Worm (Caenorhabditis elegans) whole organism, L3 larva: ENCODE results near the gene Y113G7A.13.

Experiments used
- R02D3.7 ChIP-seq: fragments of 150-350 bp; optimal IDR thresholded peaks from 2 replicates; lab custom pipeline; 2014; ENCODE audit warnings: missing biosample characterization, missing genetic modification characterization
- ZK546.5 ChIP-seq: sonication (generic microtip); optimal IDR thresholded peaks from 2 replicates; lab custom pipeline; 2017; ENCODE audit warnings: missing biosample characterization, missing genetic modification characterization
- aly-2 ChIP-seq: fragments of 150-350 bp; optimal IDR thresholded peaks from 2 replicates; lab custom pipeline; 2014; ENCODE audit warnings: missing biosample characterization, missing genetic modification characterization
- ama-1 ChIP-seq: fragments of 150-350 bp; optimal IDR thresholded peaks from 2 replicates; lab custom pipeline; 2018
- ceh-28 ChIP-seq: fragments of 150-350 bp; optimal IDR thresholded peaks from 2 replicates; lab custom pipeline; 2014; ENCODE audit warnings: missing biosample characterization, missing genetic modification reagents, missing genetic modification characterization
- ceh-9 ChIP-seq: sonication (generic microtip); optimal IDR thresholded peaks from 2 replicates; lab custom pipeline; 2018; ENCODE audit warnings: missing biosample characterization, missing genetic modification characterization
- daf-12 ChIP-seq: fragments of 150-350 bp; optimal IDR thresholded peaks from 2 replicates; lab custom pipeline; 2014; ENCODE audit warnings: missing biosample characterization, missing genetic modification reagents, missing genetic modification characterization
- egl-27 ChIP-seq: sonication (generic microtip); optimal IDR thresholded peaks from 4 replicates; lab custom pipeline; 2017; ENCODE audit warnings: missing biosample characterization, missing genetic modification reagents, missing genetic modification characterization
- egl-5 ChIP-seq: fragments of 150-350 bp; optimal IDR thresholded peaks from 2 replicates; lab custom pipeline; 2017; ENCODE audit warnings: missing biosample characterization, missing genetic modification reagents, missing genetic modification characterization, inconsistent platforms
- elt-1 ChIP-seq: fragments of 150-350 bp; optimal IDR thresholded peaks from 2 replicates; lab custom pipeline; 2014; ENCODE audit warnings: missing biosample characterization, missing genetic modification characterization
- elt-2 ChIP-seq: sonication (generic microtip); optimal IDR thresholded peaks from 2 replicates; lab custom pipeline; 2016; ENCODE audit warnings: missing genetic modification reagents, mild to moderate bottlenecking, missing genetic modification characterization, missing compliant biosample characterization
- elt-3 ChIP-seq, 3 experiments: fragments of 150-350 bp in 1 of 3; sonication (generic microtip) in 2 of 3; optimal IDR thresholded peaks; 2 replicates in 2 of 3; 4 replicates in 1 of 3; lab custom pipeline; 2014 to 2017; ENCODE audit warnings: missing biosample characterization in 3 of 3, missing genetic modification characterization in 3 of 3
- eor-1 ChIP-seq, 2 experiments: fragments of 150-350 bp; optimal IDR thresholded peaks; 2 replicates each; lab custom pipeline; 2014 to 2018; ENCODE audit warnings: missing biosample characterization in 2 of 2, missing genetic modification characterization in 2 of 2
- fkh-10 ChIP-seq: sonication (generic microtip); optimal IDR thresholded peaks from 2 replicates; lab custom pipeline; 2017; ENCODE audit warnings: missing biosample characterization, missing genetic modification reagents, missing genetic modification characterization
- fkh-2 ChIP-seq: fragments of 150-350 bp; optimal IDR thresholded peaks from 2 replicates; lab custom pipeline; 2014; ENCODE audit warnings: missing biosample characterization, missing genetic modification reagents, missing genetic modification characterization
- lin-15B ChIP-seq: fragments of 150-350 bp; optimal IDR thresholded peaks from 2 replicates; lab custom pipeline; 2014; ENCODE audit warnings: missing biosample characterization, missing genetic modification characterization
- lsy-12 ChIP-seq: sonication (generic microtip); optimal IDR thresholded peaks from 2 replicates; lab custom pipeline; 2016; ENCODE audit warnings: mild to moderate bottlenecking, missing genetic modification characterization, missing compliant biosample characterization
- mdl-1 ChIP-seq: fragments of 150-350 bp; optimal IDR thresholded peaks from 2 replicates; lab custom pipeline; 2014; ENCODE audit warnings: missing biosample characterization, missing genetic modification characterization
- mml-1 ChIP-seq: fragments of 150-350 bp; sonication (generic microtip); optimal IDR thresholded peaks from 3 replicates; lab custom pipeline; 2014; ENCODE audit warnings: missing biosample characterization, missing genetic modification characterization
- nhr-11 ChIP-seq: fragments of 150-350 bp; optimal IDR thresholded peaks from 2 replicates; lab custom pipeline; 2014; ENCODE audit warnings: missing biosample characterization, missing genetic modification characterization
- nhr-12 ChIP-seq: fragments of 150-350 bp; optimal IDR thresholded peaks from 2 replicates; lab custom pipeline; 2014; ENCODE audit warnings: missing biosample characterization, missing genetic modification characterization
- nhr-23 ChIP-seq: fragments of 150-350 bp; optimal IDR thresholded peaks from 2 replicates; lab custom pipeline; 2014; ENCODE audit warnings: missing biosample characterization, missing genetic modification reagents, missing genetic modification characterization
- nhr-237 ChIP-seq: fragments of 150-350 bp; optimal IDR thresholded peaks from 2 replicates; lab custom pipeline; 2014; ENCODE audit warnings: missing biosample characterization, missing genetic modification characterization
- nhr-25 ChIP-seq: sonication (generic microtip); optimal IDR thresholded peaks from 2 replicates; lab custom pipeline; 2017; ENCODE audit warnings: missing biosample characterization, missing genetic modification characterization
- nhr-28 ChIP-seq: fragments of 150-350 bp; optimal IDR thresholded peaks from 2 replicates; lab custom pipeline; 2014; ENCODE audit warnings: missing biosample characterization, missing genetic modification characterization
- nhr-43 ChIP-seq: sonication (generic microtip); optimal IDR thresholded peaks from 2 replicates; lab custom pipeline; 2016; ENCODE audit warnings: mild to moderate bottlenecking, missing genetic modification characterization, missing compliant biosample characterization; ENCODE audit not compliant: poor library complexity, severe bottlenecking
- nhr-67 ChIP-seq: fragments of 150-350 bp; optimal IDR thresholded peaks from 2 replicates; lab custom pipeline; 2014; ENCODE audit warnings: missing biosample characterization, missing genetic modification characterization
- nhr-76 ChIP-seq: fragments of 150-350 bp; sonication (generic microtip); optimal IDR thresholded peaks from 5 replicates; lab custom pipeline; 2014; ENCODE audit warnings: missing biosample characterization, missing genetic modification characterization
- nhr-77 ChIP-seq: fragments of 150-350 bp; optimal IDR thresholded peaks from 2 replicates; lab custom pipeline; 2014; ENCODE audit warnings: missing biosample characterization, missing genetic modification characterization
- pqm-1 ChIP-seq: fragments of 150-350 bp; optimal IDR thresholded peaks from 2 replicates; lab custom pipeline; 2017; ENCODE audit warnings: missing biosample characterization, missing genetic modification characterization, inconsistent platforms
- sea-2 ChIP-seq: fragments of 150-350 bp; sonication (generic microtip); optimal IDR thresholded peaks from 4 replicates; lab custom pipeline; 2014; ENCODE audit warnings: missing biosample characterization, missing genetic modification reagents, missing genetic modification characterization
- skn-1 ChIP-seq: fragments of 150-350 bp; optimal IDR thresholded peaks from 2 replicates; lab custom pipeline; 2014; ENCODE audit warnings: missing biosample characterization, missing genetic modification characterization
- tbx-2 ChIP-seq: sonication (generic microtip); optimal IDR thresholded peaks from 2 replicates; lab custom pipeline; 2016; ENCODE audit warnings: mild to moderate bottlenecking, missing genetic modification characterization, missing compliant biosample characterization
- unc-39 ChIP-seq: sonication (generic microtip); optimal IDR thresholded peaks from 4 replicates; lab custom pipeline; 2017; ENCODE audit warnings: missing biosample characterization, missing genetic modification characterization
- unc-62 ChIP-seq: fragments of 150-350 bp; sonication (generic microtip); optimal IDR thresholded peaks from 4 replicates; lab custom pipeline; 2014; ENCODE audit warnings: missing biosample characterization, missing genetic modification reagents, missing genetic modification characterization
- zag-1 ChIP-seq: fragments of 150-350 bp; optimal IDR thresholded peaks from 2 replicates; lab custom pipeline; 2014; ENCODE audit warnings: missing biosample characterization, missing genetic modification characterization
- ztf-11 ChIP-seq: fragments of 150-350 bp; optimal IDR thresholded peaks from 2 replicates; lab custom pipeline; 2014; ENCODE audit warnings: missing biosample characterization, missing genetic modification characterization
- ztf-4 ChIP-seq: fragments of 150-350 bp; optimal IDR thresholded peaks from 2 replicates; lab custom pipeline; 2014; ENCODE audit warnings: missing biosample characterization, missing genetic modification characterization

Y113G7A.13 gene

ce11 chrV:20133163-20133562, 14.8 kb upstream of the Y113G7A.13 start, which contains the start of gene ssu-1:
TSS of gene ssu-1 (minus strand) at chrV:20133263.
- TF ChIP-seq sea-2 (GFP tag; lab: Kevin White, UChicago) (no peak), tbx-2 (no peak), lin-15B (tag; lab: Kevin White, UChicago) (no peak), aly-2 (no peak), unc-62 (no peak), nhr-76 (tag; lab: Kevin White, UChicago) (no peak), nhr-67 (tag; lab: Kevin White, UChicago) (no peak), pqm-1 (tag; lab: Kevin White, UChicago) (no peak), ceh-28 (tag; lab: Kevin White, UChicago) (no peak), unc-39 (no peak), ztf-11 (tag; lab: Kevin White, UChicago) (no peak), ztf-4 (no peak), fkh-2 (no peak), fkh-10 (GFP tag; lab: Kevin White, UChicago) (no peak), nhr-25 (no peak), ama-1 (no peak), mdl-1 (tag; lab: Kevin White, UChicago) (no peak), elt-1 (no peak), lsy-12 (tag; lab: Kevin White, UChicago) (no peak)

- TF ChIP-seq elt-3 (tag; optimal IDR thresholded peaks at IDR 0.05; lab: Kevin White, UChicago): no peak
- no peak for TF ChIP-seq ztf-4
- no peak for TF ChIP-seq nhr-11
- no peak for TF ChIP-seq nhr-237
Observed at ce11 chrV:20134797-20135196, 13.2 kb upstream of the Y113G7A.13 start.

ce11 chrV:20135247-20135646, 12.7 kb upstream of the Y113G7A.13 start, which contains the start of gene Y113G7A.22:
TSS of gene Y113G7A.22 (minus strand) at chrV:20135347.
- TF ChIP-seq mdl-1 (tag; lab: Kevin White, UChicago): no peak
- no peak for TF ChIP-seq lsy-12 (tag; lab: Kevin White, UChicago)
- TF ChIP-seq nhr-67 (tag; lab: Kevin White, UChicago): no peak
- TF ChIP-seq ztf-11 (tag; lab: Kevin White, UChicago): no peak
- TF ChIP-seq ztf-4: no peak
- TF ChIP-seq nhr-77 (tag; lab: Kevin White, UChicago): no peak
- no peak for TF ChIP-seq nhr-237
- no peak for TF ChIP-seq ceh-9
- no peak for TF ChIP-seq unc-62
- TF ChIP-seq mml-1 (tag; lab: Kevin White, UChicago): no peak
- no peak for TF ChIP-seq egl-27 (tag; lab: Kevin White, UChicago)
- TF ChIP-seq fkh-10 (GFP tag; lab: Kevin White, UChicago): no peak
- TF ChIP-seq egl-5 (tag; lab: Kevin White, UChicago): no peak
- TF ChIP-seq elt-2 (tag; lab: Kevin White, UChicago): no peak
- TF ChIP-seq nhr-12 (tag; lab: Kevin White, UChicago): no peak
- TF ChIP-seq ZK546.5 (tag; lab: Kevin White, UChicago): no peak
- no peak for TF ChIP-seq pqm-1 (tag; lab: Kevin White, UChicago)
- TF ChIP-seq fkh-2: no peak

ce11 chrV:20138407-20139044, 9.5 kb upstream of the Y113G7A.13 start, which contains the start of gene Y113G7A.14:
TSS of gene Y113G7A.14 (minus strand) at chrV:20138457.
- TF ChIP-seq eor-1 (tag; optimal IDR thresholded peaks at IDR 0.05; lab: Kevin White, UChicago): no peak
- TF ChIP-seq ZK546.5 (tag; lab: Kevin White, UChicago): no peak
- TF ChIP-seq skn-1 (tag; lab: Kevin White, UChicago): no peak
- no peak for TF ChIP-seq elt-3 (tag; optimal IDR thresholded peaks at IDR 0.05; lab: Kevin White, UChicago)
- no peak for TF ChIP-seq nhr-28 (tag; lab: Kevin White, UChicago)
- TF ChIP-seq daf-12: no peak
- TF ChIP-seq nhr-77 (tag; lab: Kevin White, UChicago): no peak
- no peak for TF ChIP-seq nhr-23 (tag; lab: Kevin White, UChicago)
- TF ChIP-seq nhr-43 (tag; lab: Kevin White, UChicago): no peak
- no peak for TF ChIP-seq R02D3.7 (tag; lab: Kevin White, UChicago)
- no peak for TF ChIP-seq zag-1 (tag; lab: Kevin White, UChicago)
- TF ChIP-seq lin-15B (tag; lab: Kevin White, UChicago): no peak
